Fruit fly (Drosophila melanogaster) whole organism: ENCODE data around the gene eIF4E6.

ENCODE experiments used
- CG8478 ChIP-seq: fragments of >200 bp; optimal IDR thresholded peaks from 2 replicates; lab custom pipeline; 2018; ENCODE audit warnings: inconsistent platforms
- pan ChIP-seq: fragments of >200 bp; optimal IDR thresholded peaks from 2 replicates; lab custom pipeline; 2017
- psq ChIP-seq: fragments of >200 bp; optimal IDR thresholded peaks from 2 replicates; lab custom pipeline; 2017
- usp ChIP-seq: fragments of >200 bp; optimal IDR thresholded peaks from 2 replicates; lab custom pipeline; 2017; ENCODE audit warnings: missing biosample characterization, missing genetic modification characterization, mixed read lengths

DNA sequence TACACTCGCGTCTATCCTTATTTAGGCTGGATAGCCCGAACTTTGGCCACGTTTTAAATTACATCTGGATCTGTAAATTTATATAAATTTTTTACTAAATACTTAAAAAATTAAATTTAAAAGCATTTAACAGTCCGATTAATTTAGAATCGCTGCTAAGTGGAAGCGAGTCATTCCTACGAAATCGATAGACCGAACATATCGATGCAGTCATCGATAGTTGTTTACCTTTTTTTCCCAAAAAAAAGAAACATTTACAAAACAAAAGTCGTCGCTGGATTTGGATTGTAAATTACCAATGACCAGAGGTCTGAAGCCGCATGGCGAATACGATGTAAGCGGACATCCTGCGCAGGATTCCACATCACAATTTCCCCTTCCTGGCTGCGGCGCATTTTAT lies 28.7 kb upstream of the eIF4E6 start, which contains the start of gene Sirt7:
- TF ChIP-seq psq (lab: Kevin White, UChicago) (no peak), pan (lab: Kevin White, UChicago) (no peak), usp (GFP tag; lab: Kevin White, UChicago) (no peak), CG8478 (lab: Kevin White, UChicago) (no peak)
